Worm (Caenorhabditis elegans) whole organism, early embryonic: ENCODE data around the gene srx-44.
"Not testable (repeated sequence)": the region's sequence is repeated elsewhere in the genome, so short reads cannot be mapped to it uniquely, and the experiment has no call there.

Experiments
- aly-1 ChIP-seq: sonication (generic microtip); optimal IDR thresholded peaks from 2 replicates; lab custom pipeline; 2016; ENCODE audit warnings: missing genetic modification characterization, missing compliant biosample characterization
- ama-1 ChIP-seq: fragments of 150-350 bp; optimal IDR thresholded peaks from 2 replicates; lab custom pipeline; 2014
- ceh-13 ChIP-seq: fragments of 200-800 bp; sonication (Bioruptor generic); optimal IDR thresholded peaks from 2 replicates; lab custom pipeline; 2018; ENCODE audit warnings: mild to moderate bottlenecking, missing genetic modification characterization, missing compliant biosample characterization
- ceh-36 ChIP-seq: sonication (generic microtip); optimal IDR thresholded peaks from 2 replicates; lab custom pipeline; 2016; ENCODE audit warnings: missing genetic modification characterization, inconsistent platforms, missing compliant biosample characterization

DNA sequence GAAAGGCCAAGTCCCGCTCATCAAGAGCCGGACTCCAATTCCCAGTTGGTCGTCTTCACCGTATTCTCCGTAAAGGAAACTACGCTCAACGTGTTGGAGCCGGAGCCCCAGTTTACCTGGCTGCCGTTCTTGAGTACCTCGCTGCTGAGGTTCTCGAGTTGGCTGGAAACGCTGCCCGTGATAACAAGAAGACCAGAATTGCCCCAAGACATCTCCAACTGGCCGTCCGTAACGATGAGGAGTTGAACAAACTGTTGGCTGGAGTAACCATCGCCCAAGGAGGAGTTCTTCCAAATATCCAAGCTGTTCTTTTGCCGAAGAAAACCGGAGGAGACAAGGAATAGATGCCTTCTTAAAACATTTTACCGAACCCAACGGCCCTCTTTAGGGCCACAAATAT is 20.7 kb downstream of the srx-44 start:
- TF ChIP-seq ceh-13, ceh-36: not testable (repeated sequence)
- TF ChIP-seq ama-1 (lab: Kevin White, UChicago) (peak; percentile 77), aly-1 (tag; lab: Kevin White, UChicago) (peak; percentile 45)
